Worm (Caenorhabditis elegans) whole organism, L4/young adult: ENCODE measurements around the gene F53C3.1.

Source experiments
- W03F9.2 ChIP-seq: fragments of 150-350 bp; optimal IDR thresholded peaks from 2 replicates; lab custom pipeline; 2014; ENCODE audit warnings: missing biosample characterization, missing genetic modification characterization
- dao-5 ChIP-seq: sonication (generic microtip); optimal IDR thresholded peaks from 2 replicates; lab custom pipeline; 2016; ENCODE audit warnings: missing genotype, missing genetic modification characterization, moderate library complexity, missing compliant biosample characterization
- him-1 ChIP-seq: sonication (generic microtip); optimal IDR thresholded peaks from 2 replicates; lab custom pipeline; 2016; ENCODE audit warnings: missing genotype, missing genetic modification reagents, missing genetic modification characterization, missing compliant biosample characterization

Gene F53C3.1

DNA sequence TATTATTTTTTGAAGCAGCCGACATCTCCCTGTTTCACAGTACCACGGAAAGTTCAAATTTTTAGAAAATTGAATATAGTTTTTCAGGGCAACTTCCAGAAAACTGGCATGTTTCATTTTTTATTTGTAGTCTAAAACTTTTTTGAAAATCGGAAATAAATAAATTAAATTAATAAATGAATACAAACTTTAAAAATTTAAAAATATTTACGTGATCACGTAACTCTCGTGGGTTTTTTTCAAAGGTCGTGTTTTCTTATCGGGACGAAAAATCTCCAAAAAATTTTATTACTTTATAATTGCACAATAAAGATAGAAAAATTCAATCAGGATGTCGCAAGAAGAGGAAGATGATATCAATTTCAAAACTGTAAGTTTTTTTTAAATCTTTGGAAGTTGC is at the start of gene F53C3.1:
TSS of gene F53C3.1 (plus strand) at position 301 of the 400 bp plus-strand sequence.
- TF ChIP-seq him-1 (tag; lab: Kevin White, UChicago) (no peak), dao-5 (tag; lab: Kevin White, UChicago) (no peak), W03F9.2 (tag; lab: Kevin White, UChicago) (no peak)

DNA sequence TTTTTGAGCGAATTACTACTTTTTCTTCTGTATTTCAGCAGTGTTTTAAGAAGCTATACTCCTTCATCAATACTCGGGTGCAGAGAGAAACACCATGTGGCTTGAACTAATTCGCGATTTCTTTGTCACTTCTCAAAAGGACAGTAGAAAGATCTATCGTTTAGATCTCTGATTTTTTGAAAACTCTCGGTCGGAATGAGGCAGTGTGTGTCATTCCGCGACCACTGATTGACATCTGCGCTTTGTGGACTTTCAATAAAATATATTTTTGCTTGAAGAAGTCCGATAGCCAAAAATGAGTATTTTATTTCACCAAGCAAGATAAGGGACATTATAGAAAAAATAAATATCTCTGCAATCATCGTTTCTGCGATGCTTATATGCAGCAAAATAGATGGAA is 49.8 kb upstream of the F53C3.1 start:
- TF ChIP-seq dao-5 (tag; lab: Kevin White, UChicago): no peak
- no peak for TF ChIP-seq him-1 (tag; lab: Kevin White, UChicago)
- TF ChIP-seq W03F9.2 (tag; lab: Kevin White, UChicago): no peak

DNA sequence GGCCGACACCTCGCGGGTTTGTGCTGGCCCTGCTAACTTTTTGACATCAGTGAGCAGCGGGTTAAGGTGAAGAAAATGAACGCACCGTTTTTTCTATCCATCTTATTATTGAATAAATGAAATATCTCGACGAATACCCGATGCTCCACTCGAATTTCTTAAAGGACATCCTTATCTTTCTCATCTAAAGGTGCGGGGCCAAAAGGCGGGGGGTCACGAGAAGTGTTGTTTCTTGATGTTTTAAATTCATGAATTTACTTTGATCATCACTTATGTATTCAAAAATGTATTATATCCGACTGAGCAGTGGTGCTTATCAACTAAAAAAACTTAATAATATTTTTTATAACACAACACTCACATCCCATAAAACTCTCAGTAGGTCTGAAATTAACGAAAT is 47.2 kb upstream of the F53C3.1 start, which contains the start of gene nhr-261:
TSS of gene nhr-261 (minus strand) at position 101 of the 400 bp plus-strand sequence.
- no peak for TF ChIP-seq W03F9.2 (tag; lab: Kevin White, UChicago)
- no peak for TF ChIP-seq dao-5 (tag; lab: Kevin White, UChicago)
- TF ChIP-seq him-1 (tag; lab: Kevin White, UChicago): no peak

DNA sequence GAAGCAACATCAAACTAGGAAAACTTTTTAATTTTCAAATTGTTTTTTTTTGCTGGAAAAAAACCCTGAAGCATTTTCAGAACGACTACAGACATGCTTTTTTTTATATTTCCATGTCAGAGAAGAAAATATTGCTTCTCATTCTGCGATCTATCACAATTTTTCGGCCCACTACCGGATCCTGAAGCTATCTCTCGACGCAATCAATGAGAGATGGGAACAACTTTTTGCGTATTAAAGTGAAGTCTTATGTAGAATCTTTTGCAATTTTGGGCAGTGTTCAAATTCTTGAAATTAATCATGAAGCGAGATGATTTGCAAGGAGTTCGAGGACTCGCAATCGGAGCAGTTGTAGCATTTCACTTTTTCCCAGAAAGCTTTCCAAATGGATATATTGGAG is 42.2 kb upstream of the F53C3.1 start, which contains the start of gene oac-10:
TSS of gene oac-10 (plus strand) at position 301 of the 400 bp plus-strand sequence.
- TF ChIP-seq him-1 (tag; lab: Kevin White, UChicago) (no peak), dao-5 (tag; lab: Kevin White, UChicago) (no peak), W03F9.2 (tag; lab: Kevin White, UChicago) (no peak)

DNA sequence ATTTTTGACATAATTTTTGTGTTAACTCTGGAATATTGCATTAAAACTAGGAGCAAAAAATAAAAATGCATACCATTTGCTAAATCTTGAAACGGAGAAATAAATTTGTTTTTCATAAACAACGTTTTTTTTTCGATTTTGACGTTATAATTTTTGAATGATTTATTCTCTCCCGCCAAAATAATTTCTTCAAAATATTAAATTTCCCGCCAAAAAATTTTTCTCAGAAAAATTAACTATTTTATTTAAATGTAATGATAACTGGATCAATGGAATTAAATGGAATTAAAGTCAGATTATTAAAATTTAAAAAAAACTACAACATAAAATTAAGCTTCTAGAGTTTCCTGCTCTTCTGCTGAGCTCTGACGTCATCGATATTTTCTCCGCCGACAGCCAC is 34.7 kb upstream of the F53C3.1 start, which contains the start of gene nep-3:
TSS of gene nep-3 (minus strand) at position 101 of the 400 bp plus-strand sequence.
- no peak for TF ChIP-seq dao-5 (tag; lab: Kevin White, UChicago)
- no peak for TF ChIP-seq W03F9.2 (tag; lab: Kevin White, UChicago)
- no peak for TF ChIP-seq him-1 (tag; lab: Kevin White, UChicago)

DNA sequence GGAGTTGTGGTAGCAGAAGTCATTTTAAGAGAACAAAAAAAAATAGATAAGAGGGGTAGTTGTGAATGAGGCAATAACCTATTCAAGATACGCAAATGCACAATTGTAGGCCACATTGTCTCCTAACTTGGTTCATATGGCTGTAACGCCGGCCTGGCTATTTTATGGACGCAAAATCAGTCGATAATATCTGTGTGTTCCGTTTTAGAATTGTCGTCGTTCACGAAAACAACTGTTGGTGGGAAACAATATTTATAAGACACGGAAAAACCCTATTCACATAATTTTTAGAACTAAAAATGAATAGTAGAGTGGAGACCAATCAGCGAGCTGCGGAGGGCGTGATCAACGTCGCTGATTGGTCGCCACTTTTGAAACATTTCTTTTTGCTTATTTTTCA is 33.9 kb upstream of the F53C3.1 start, which contains the start of gene sdz-7:
TSS of gene sdz-7 (minus strand) at position 101 of the 400 bp plus-strand sequence.
- TF ChIP-seq W03F9.2 (tag; lab: Kevin White, UChicago) (no peak), him-1 (tag; lab: Kevin White, UChicago) (no peak), dao-5 (tag; lab: Kevin White, UChicago) (no peak)

DNA sequence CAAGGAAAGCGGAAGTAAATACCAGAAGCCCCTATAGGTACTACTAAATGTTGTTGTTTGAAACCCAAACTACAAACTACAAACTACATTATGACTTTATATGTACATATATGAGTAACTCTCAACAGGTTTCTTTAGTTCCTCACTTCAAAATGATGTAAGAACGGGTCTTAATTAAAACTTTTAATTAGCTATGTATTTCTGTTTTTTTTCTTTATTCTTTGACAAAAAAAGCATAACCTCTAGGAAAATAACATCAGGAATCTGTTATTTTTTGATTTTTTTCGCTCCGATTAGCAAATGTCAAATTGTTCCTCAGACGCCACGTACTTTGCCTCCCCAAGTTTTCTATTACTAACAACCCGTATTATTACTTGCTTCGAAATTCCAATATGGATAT is 33.5 kb upstream of the F53C3.1 start, which contains the start of gene srh-250:
TSS of gene srh-250 (plus strand) at position 301 of the 400 bp plus-strand sequence.
- TF ChIP-seq dao-5 (tag; lab: Kevin White, UChicago) (no peak), W03F9.2 (tag; lab: Kevin White, UChicago) (no peak), him-1 (tag; lab: Kevin White, UChicago) (no peak)

DNA sequence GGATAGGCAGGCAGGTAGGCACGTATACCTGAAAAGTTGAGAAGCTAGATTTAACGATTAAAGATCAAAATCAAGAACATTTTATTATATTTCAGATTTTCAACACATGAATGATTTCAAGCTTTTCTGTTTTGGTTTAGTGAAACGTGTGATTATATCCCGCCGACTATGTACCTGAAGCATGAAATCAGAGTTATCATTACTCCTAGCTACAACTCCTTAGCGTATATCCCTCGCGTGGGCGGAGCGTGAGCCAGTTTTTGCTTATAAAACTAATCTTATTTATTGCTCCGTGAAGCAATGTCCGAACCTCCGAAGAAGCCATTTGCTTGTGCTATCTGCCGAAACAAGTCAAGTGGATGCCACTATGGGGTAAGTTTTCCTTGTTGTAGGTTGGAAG is 31.9 kb upstream of the F53C3.1 start, which contains the start of gene nhr-166:
TSS of gene nhr-166 (plus strand) at position 301 of the 400 bp plus-strand sequence.
- no peak for TF ChIP-seq W03F9.2 (tag; lab: Kevin White, UChicago)
- TF ChIP-seq dao-5 (tag; lab: Kevin White, UChicago): no peak
- TF ChIP-seq him-1 (tag; lab: Kevin White, UChicago): no peak

DNA sequence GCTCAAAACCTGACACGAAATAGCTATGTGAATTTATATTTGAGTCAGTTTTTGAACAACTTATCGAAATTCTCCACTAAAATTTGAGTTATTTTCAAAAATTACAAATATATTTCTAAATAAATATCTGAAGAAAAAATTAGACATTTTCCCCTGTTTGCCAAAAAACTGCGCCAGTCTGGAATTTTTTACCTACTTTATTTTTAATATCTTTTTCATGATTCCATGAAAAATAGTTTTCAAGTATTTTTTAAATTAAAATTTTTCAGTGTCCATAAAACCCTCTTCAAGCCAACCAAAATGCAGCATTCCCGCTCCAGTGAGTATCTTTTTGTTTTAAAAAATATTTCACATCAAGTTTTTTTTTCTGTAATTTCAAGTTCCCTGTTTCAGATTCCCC is 20.7 kb upstream of the F53C3.1 start, which contains the start of gene F53C3.8:
TSS of gene F53C3.8 (plus strand) at position 301 of the 400 bp plus-strand sequence.
- TF ChIP-seq dao-5 (tag; lab: Kevin White, UChicago) (no peak), him-1 (tag; lab: Kevin White, UChicago) (no peak), W03F9.2 (tag; lab: Kevin White, UChicago) (no peak)

DNA sequence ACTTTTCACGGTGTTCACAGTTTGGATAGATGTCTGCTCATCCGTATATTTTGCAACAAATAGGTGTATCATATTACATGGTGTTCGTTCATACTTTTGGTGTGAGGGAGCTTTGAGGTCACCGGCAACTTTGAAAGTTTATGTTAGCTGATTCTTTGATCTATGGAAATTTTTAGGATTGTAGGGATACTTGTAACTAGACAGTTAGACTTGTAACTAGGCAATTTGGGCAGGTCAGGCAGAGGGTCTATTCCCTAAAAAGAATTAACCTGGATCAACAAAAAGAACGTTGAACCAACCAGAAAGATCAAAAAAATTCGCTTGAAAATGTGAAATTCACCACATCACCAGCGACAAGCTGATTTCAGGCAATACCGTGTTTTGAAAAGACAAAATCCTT is 17.9 kb upstream of the F53C3.1 start:
- TF ChIP-seq him-1 (tag; lab: Kevin White, UChicago) (no peak), W03F9.2 (tag; lab: Kevin White, UChicago) (no peak), dao-5 (tag; lab: Kevin White, UChicago) (no peak)

DNA sequence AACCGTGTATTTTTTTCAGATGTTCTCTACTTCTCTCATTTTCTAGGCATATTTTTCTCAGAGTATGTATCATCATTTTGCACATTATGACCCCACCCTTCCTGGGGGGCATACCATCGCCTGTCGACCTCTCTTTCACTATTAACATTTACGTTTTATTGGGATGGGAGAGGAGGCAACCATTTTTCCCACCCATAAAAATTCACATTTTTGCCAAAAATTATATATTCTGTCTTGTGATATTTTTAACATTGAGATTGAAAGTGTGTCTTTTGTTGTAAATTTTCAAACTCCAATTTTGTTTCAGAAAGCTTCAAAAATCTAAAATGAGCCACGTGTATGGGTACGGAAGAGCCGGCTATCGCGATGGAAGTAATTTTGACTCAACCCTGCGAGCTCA is 17.1 kb upstream of the F53C3.1 start, which contains the start of gene F53C3.7:
TSS of gene F53C3.7 (plus strand) at position 301 of the 400 bp plus-strand sequence.
- TF ChIP-seq him-1 (tag; lab: Kevin White, UChicago) (no peak), W03F9.2 (tag; lab: Kevin White, UChicago) (no peak), dao-5 (tag; lab: Kevin White, UChicago) (no peak)

DNA sequence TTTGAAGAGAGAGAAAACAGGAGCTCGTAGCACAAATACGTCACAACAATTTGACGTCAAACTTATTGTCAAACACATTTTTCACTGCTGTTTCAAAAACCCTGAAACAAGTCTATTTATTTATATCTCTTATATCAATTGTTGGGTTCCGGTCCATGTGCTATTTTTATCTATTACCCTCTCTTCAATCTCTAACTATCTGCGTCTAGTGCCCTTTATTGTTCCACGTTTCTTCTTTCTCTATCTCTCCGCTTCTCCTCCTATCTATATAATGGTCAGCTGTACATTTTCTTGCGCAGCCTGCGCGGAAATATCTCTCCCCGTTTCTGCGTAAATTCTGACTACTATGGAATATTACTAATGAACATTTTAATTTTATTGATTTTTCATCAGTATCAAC is 14.9 kb upstream of the F53C3.1 start:
- TF ChIP-seq him-1 (tag; lab: Kevin White, UChicago) (no peak), W03F9.2 (tag; lab: Kevin White, UChicago) (no peak), dao-5 (tag; lab: Kevin White, UChicago) (no peak)

DNA sequence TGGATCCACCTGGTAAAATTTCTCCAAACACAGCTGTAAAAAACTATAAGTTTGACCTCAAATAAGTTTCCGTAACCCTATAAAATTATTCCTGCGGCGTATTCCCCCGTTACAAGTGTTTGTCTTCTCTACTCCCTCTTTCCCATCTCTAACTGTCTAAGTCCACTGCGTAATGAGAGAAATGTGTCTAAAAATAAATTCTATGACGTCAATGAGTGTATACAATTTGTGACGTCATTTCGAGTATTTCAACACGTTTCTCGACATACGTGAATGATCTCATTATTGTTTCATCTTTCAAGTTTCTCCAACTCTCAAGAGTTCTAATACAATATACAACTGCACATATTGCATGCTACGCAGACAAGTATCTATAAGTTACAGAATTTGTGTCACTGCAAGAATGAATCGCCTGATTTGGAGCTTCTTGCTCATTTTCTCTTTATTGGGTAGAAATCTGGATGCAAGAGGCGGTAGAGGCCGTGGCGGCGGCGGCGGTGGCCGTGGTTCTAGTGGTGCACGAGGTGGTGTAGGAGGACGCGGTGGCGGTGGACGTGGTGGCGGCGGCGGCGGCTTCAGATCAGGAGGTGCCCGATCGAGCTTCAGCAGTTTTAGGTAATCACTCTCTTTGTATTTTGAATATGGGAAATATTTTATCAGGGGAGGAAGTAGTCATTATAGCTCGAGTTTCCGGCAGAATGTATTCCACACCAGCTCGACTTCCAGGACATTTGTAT is 13.9 kb upstream of the F53C3.1 start, which contains the start of gene F53C3.6:
TSS of gene F53C3.6 (plus strand) at position 385 of the 737 bp plus-strand sequence.
- TF ChIP-seq W03F9.2 (tag; lab: Kevin White, UChicago) (no peak), him-1 (tag; lab: Kevin White, UChicago) (no peak), dao-5 (tag; lab: Kevin White, UChicago) (no peak)
